Worm (Caenorhabditis elegans) whole organism, L3 larva: ENCODE results near the gene T16G1.4.

Experiments
- ZK546.5 ChIP-seq: sonication (generic microtip); optimal IDR thresholded peaks from 2 replicates; lab custom pipeline; 2017; ENCODE audit warnings: missing biosample characterization, missing genetic modification characterization
- fos-1 ChIP-seq: fragments of 150-350 bp; optimal IDR thresholded peaks from 2 replicates; lab custom pipeline; 2014; ENCODE audit warnings: missing biosample characterization, missing genetic modification characterization
- mml-1 ChIP-seq: fragments of 150-350 bp; sonication (generic microtip); optimal IDR thresholded peaks from 3 replicates; lab custom pipeline; 2014; ENCODE audit warnings: missing biosample characterization, missing genetic modification characterization
- nhr-237 ChIP-seq: fragments of 150-350 bp; optimal IDR thresholded peaks from 2 replicates; lab custom pipeline; 2014; ENCODE audit warnings: missing biosample characterization, missing genetic modification characterization
- skn-1 ChIP-seq: fragments of 150-350 bp; optimal IDR thresholded peaks from 2 replicates; lab custom pipeline; 2014; ENCODE audit warnings: missing biosample characterization, missing genetic modification characterization

DNA sequence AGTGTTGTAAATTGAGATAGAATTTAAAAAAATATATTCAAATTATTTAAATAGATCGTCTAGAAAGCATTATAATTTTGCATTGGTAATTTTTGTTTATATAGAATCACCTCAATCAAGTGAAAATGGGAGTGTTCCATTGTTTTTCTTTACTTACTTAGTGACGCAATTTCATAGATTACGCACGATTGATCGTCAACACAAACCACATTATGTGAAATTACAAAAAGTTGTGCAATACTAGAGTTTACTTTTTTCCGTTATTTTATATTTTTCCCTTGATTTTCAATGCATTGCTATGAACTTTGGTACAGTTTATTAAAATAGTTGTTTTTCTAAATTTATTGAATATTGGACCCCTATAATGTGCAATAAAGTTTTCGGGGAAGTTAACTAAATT, 2.2 kb downstream of the T16G1.4 start, which contains the start of gene T16G1.5:
- TF ChIP-seq ZK546.5 (tag; lab: Kevin White, UChicago) (no peak), nhr-237 (tag; lab: Kevin White, UChicago) (no peak), mml-1 (tag; lab: Kevin White, UChicago) (no peak), skn-1 (tag; lab: Kevin White, UChicago) (no peak), fos-1 (tag; lab: Kevin White, UChicago) (no peak)
